Worm (Caenorhabditis elegans) whole organism, midembryonic: ENCODE measurements around the gene fln-2.

ENCODE experiments used
- T22C8.4 ChIP-seq: fragments of 200-800 bp; sonication (Bioruptor generic); IDR thresholded peaks from 2 replicates; pipeline ENCODE4 v1.3.6; 2022; ENCODE audit warnings: missing genetic modification characterization, missing compliant biosample characterization
- flt-1 ChIP-seq: fragments of 200-800 bp; sonication (Bioruptor generic); IDR thresholded peaks from 2 replicates; pipeline ENCODE4 v1.3.6; 2022; ENCODE audit warnings: missing genetic modification characterization, missing compliant biosample characterization
- klf-2 ChIP-seq: fragments of 200-800 bp; sonication (Bioruptor generic); conservative IDR thresholded peaks from 2 replicates; pipeline ENCODE4 v1.3.6; 2022; ENCODE audit warnings: missing genetic modification reagents, missing genetic modification characterization, missing compliant biosample characterization
- med-1 ChIP-seq: sonication (generic microtip); optimal IDR thresholded peaks from 2 replicates; lab custom pipeline; 2017; ENCODE audit warnings: missing genetic modification characterization, mild to moderate bottlenecking, missing compliant biosample characterization, antibody characterized with exemption, missing genetic modification reagents; ENCODE audit not compliant: insufficient read depth
- ref-1 ChIP-seq: fragments of 200-800 bp; sonication (Bioruptor generic); conservative IDR thresholded peaks from 2 replicates; pipeline ENCODE4 v1.3.6; 2022; ENCODE audit warnings: missing genetic modification reagents, missing genetic modification characterization, missing compliant biosample characterization
- tab-1 ChIP-seq: fragments of 200-800 bp; sonication (Bioruptor generic); IDR thresholded peaks from 2 replicates; pipeline ENCODE4 v1.3.6; 2022; ENCODE audit warnings: missing genetic modification characterization, missing compliant biosample characterization
- ztf-23 ChIP-seq: fragments of 200-800 bp; sonication (Bioruptor generic); IDR thresholded peaks from 2 replicates; pipeline ENCODE4 v1.3.6; 2022; ENCODE audit warnings: missing genetic modification reagents, missing genetic modification characterization, missing compliant biosample characterization
- ztf-29 ChIP-seq: fragments of 200-800 bp; sonication (Bioruptor generic); IDR thresholded peaks from 2 replicates; pipeline ENCODE4 v1.3.6; 2022; ENCODE audit warnings: missing genetic modification reagents, missing genetic modification characterization, missing compliant biosample characterization

DNA sequence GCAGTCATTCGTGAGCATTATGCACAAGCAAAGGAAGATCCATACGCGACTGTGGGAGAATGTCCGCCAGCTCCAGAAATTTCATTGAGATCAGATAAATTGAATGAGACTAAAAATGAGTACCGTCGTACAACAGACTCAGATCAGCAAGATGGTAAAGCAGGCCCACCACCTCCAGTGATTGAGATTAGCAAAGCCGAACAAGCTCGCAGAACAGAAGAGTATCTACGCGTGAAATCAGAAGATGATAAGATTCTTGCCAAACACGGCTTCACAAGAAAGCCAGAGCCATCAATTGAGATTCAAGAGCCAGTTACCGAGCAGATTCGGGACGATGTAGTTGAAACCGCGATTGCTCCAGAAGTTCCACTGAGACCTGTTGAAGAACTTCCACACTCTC is 20.4 kb downstream of the fln-2 start:
- TF ChIP-seq klf-2 (GFP tag; lab: Robert Waterston, UW), result no peak
- TF ChIP-seq ref-1 (GFP tag; lab: Robert Waterston, UW), result no peak
- no peak for TF ChIP-seq T22C8.4 (GFP tag; lab: Robert Waterston, UW)
- no peak for TF ChIP-seq flt-1 (GFP tag; lab: Robert Waterston, UW)
- TF ChIP-seq ztf-23 (GFP tag; lab: Robert Waterston, UW), result no peak
- no peak for TF ChIP-seq med-1 (GFP tag; lab: Kevin White, UChicago)
- TF ChIP-seq tab-1 (GFP tag; lab: Robert Waterston, UW), result no peak
- no peak for TF ChIP-seq ztf-29 (GFP tag; lab: Robert Waterston, UW)
